Fruit fly (Drosophila melanogaster) whole organism, embryonic: ENCODE data around the gene Kap3.

Experiments
- CG12071 ChIP-seq: fragments of 200-800 bp; sonication (Bioruptor generic); optimal IDR thresholded peaks from 3 replicates; lab custom pipeline; 2018; ENCODE audit warnings: missing biosample characterization, mild to moderate bottlenecking, missing genetic modification characterization
- CG15601 ChIP-seq: fragments of 200-800 bp; sonication (Bioruptor generic); optimal IDR thresholded peaks from 3 replicates; lab custom pipeline; 2019; ENCODE audit warnings: missing biosample characterization, mild to moderate bottlenecking, missing genetic modification characterization, moderate library complexity
- CG16863 ChIP-seq: fragments of 200-800 bp; sonication (Bioruptor generic); optimal IDR thresholded peaks from 3 replicates; lab custom pipeline; 2016; ENCODE audit warnings: missing biosample characterization, missing genetic modification characterization
- CG2129 ChIP-seq: fragments of 200-800 bp; sonication (Bioruptor generic); IDR thresholded peaks from 2 replicates; pipeline ENCODE4 v1.3.6; 2022; ENCODE audit warnings: missing biosample characterization, missing genetic modification characterization; ENCODE audit not compliant: partially characterized antibody
- CG7372 ChIP-seq: fragments of 200-800 bp; sonication (Bioruptor generic); IDR thresholded peaks from 2 replicates; pipeline ENCODE4 v1.3.6; 2022; ENCODE audit warnings: missing biosample characterization, missing genetic modification characterization
- Hr39 ChIP-seq: fragments of >200 bp; optimal IDR thresholded peaks from 2 replicates; lab custom pipeline; 2017
- Stat92E ChIP-seq, 3 experiments: fragments of >200 bp in 2 of 3; fragments of 200-800 bp in 1 of 3; sonication (Bioruptor generic) in 1 of 3; optimal IDR thresholded peaks; 2 replicates each; lab custom pipeline; 2017 to 2019; ENCODE audit warnings: missing biosample characterization in 3 of 3, missing genetic modification characterization in 3 of 3, mild to moderate bottlenecking in 1 of 3, moderate library complexity in 1 of 3
- lab ChIP-seq: fragments of 200-800 bp; sonication (Bioruptor generic); optimal IDR thresholded peaks from 3 replicates; lab custom pipeline; 2017; ENCODE audit warnings: missing biosample characterization, missing genetic modification characterization, mild to moderate bottlenecking, moderate library complexity, missing genetic modification reagents
- tin ChIP-seq: fragments of 200-800 bp; sonication (Bioruptor generic); optimal IDR thresholded peaks from 3 replicates; lab custom pipeline; 2016; ENCODE audit warnings: missing biosample characterization, missing genetic modification characterization
- trem ChIP-seq: fragments of 200-800 bp; optimal IDR thresholded peaks from 3 replicates; lab custom pipeline; 2019; ENCODE audit warnings: missing biosample characterization, mild to moderate bottlenecking, missing genetic modification characterization, moderate library complexity
- vnd ChIP-seq: fragments of 200-800 bp; sonication (Bioruptor generic); IDR thresholded peaks from 3 replicates; pipeline ENCODE4 v1.3.6; 2022; ENCODE audit warnings: missing biosample characterization, missing genetic modification characterization; ENCODE audit not compliant: partially characterized antibody

dm6 chrX:11369374-11369773 lies 29.5 kb upstream of the Kap3 start, which contains the start of gene dlg1:
- TF ChIP-seq CG7372 (GFP tag; lab: Robert Waterston, UW), result no peak
- TF ChIP-seq trem (tag; lab: Kevin White, UChicago), result peak; percentile 37
- TF ChIP-seq tin (GFP tag; lab: Kevin White, UChicago), result no peak
- no peak for TF ChIP-seq CG12071 (GFP tag; lab: Kevin White, UChicago)
- TF ChIP-seq CG2129 (GFP tag; lab: Robert Waterston, UW), result peak; percentile 31; the same call in 1 of the 2 replicates
- no peak for TF ChIP-seq CG15601 (tag; lab: Kevin White, UChicago)
- no peak for TF ChIP-seq CG16863 (GFP tag; lab: Kevin White, UChicago)
- TF ChIP-seq vnd (GFP tag; lab: Robert Waterston, UW), result peak; percentile 56; the same call in 2 of the 3 replicates
- TF ChIP-seq Stat92E (GFP tag; optimal IDR thresholded peaks at IDR 0.05; lab: Kevin White, UChicago), result no peak
- TF ChIP-seq Hr39, result no peak
- TF ChIP-seq lab (GFP tag; lab: Kevin White, UChicago), result no peak
